Worm (Caenorhabditis elegans) whole organism, L4 larva: ENCODE measurements around the gene C23H3.9.

Source experiments
- ceh-82 ChIP-seq: sonication (generic microtip); optimal IDR thresholded peaks from 2 replicates; lab custom pipeline; 2017; ENCODE audit warnings: missing biosample characterization, missing genetic modification characterization
- daf-12 ChIP-seq: fragments of 150-350 bp; optimal IDR thresholded peaks from 2 replicates; lab custom pipeline; 2014; ENCODE audit warnings: missing biosample characterization, missing genetic modification reagents, missing genetic modification characterization
- hmg-1.1 ChIP-seq: fragments of 200-800 bp; sonication (Bioruptor generic); IDR thresholded peaks from 2 replicates; pipeline ENCODE4 v1.3.6; 2022; ENCODE audit warnings: missing genetic modification reagents, missing genetic modification characterization, missing compliant biosample characterization
- lin-15B ChIP-seq: fragments of 150-350 bp; sonication (generic microtip); optimal IDR thresholded peaks from 3 replicates; lab custom pipeline; 2014; ENCODE audit warnings: missing biosample characterization, missing genetic modification characterization
- nhr-11 ChIP-seq: fragments of 150-350 bp; optimal IDR thresholded peaks from 2 replicates; lab custom pipeline; 2014; ENCODE audit warnings: missing biosample characterization, missing genetic modification characterization

- no peak for TF ChIP-seq ceh-82 (tag; lab: Kevin White, UChicago)
- TF ChIP-seq daf-12 (tag; lab: Kevin White, UChicago): no peak
- peak; percentile 75 for TF ChIP-seq hmg-1.1 (GFP tag; lab: Robert Waterston, UW)
- TF ChIP-seq nhr-11 (tag; lab: Kevin White, UChicago): peak; percentile 75
- no peak for TF ChIP-seq lin-15B (tag; lab: Kevin White, UChicago)
Measured at ce11 chrII:24559-24998, 54.5 kb downstream of the C23H3.9 start, which contains the start of gene enee-1.
